Worm (Caenorhabditis elegans): ENCODE data around the gene C31H2.14.

Gene C31H2.14

ce11 chrX:5120807-5121206 is 27.2 kb upstream of the C31H2.14 start:
- TF ChIP-seq lsl-1 (GFP tag; optimal IDR thresholded peaks at IDR 0.05) = no peak
- no peak for TF ChIP-seq cebp-1 (GFP tag; IDR thresholded peaks at IDR 0.05)
- TF ChIP-seq cebp-1 (tag; optimal IDR thresholded peaks at IDR 0.05) = peak; percentile 52

- TF ChIP-seq cebp-1 (GFP tag; IDR thresholded peaks at IDR 0.05) = no peak
- TF ChIP-seq cebp-1 (tag; optimal IDR thresholded peaks at IDR 0.05) = peak; percentile 6
- TF ChIP-seq ztf-6 (GFP tag; IDR thresholded peaks at IDR 0.05) = no peak
- 0 out of 2 replicates have a peak, but pooled peaks have one; percentile 3 for TF ChIP-seq hmg-1.2 (GFP tag; IDR thresholded peaks at IDR 0.05)
Observed at ce11 chrX:5121789-5122188, 26.2 kb upstream of the C31H2.14 start.

- TF ChIP-seq lin-40 (tag; optimal IDR thresholded peaks at IDR 0.05) = peak; percentile 43
- peak; percentile 17 for TF ChIP-seq tbp1 (GFP tag; optimal IDR thresholded peaks at IDR 0.05)
- TF ChIP-seq dox-1 (GFP tag; IDR thresholded peaks at IDR 0.05) = peak; percentile 29; the same call in 1 of the 2 replicates
- peak; percentile 52 for TF ChIP-seq ztf-26 (tag; optimal IDR thresholded peaks at IDR 0.05)
- TF ChIP-seq lag-1 (GFP tag; IDR thresholded peaks at IDR 0.05) = no peak
- TF ChIP-seq nhr-80 (tag; optimal IDR thresholded peaks at IDR 0.05) = peak; percentile 83
Observed at ce11 chrX:5122369-5122768, 25.6 kb upstream of the C31H2.14 start.

- no peak for TF ChIP-seq lag-1 (GFP tag; IDR thresholded peaks at IDR 0.05)
- TF ChIP-seq ztf-22 (GFP tag; optimal IDR thresholded peaks at IDR 0.05) = no peak
- TF ChIP-seq attf-6 (GFP tag; IDR thresholded peaks at IDR 0.05) = 0 out of 2 replicates have a peak, but pooled peaks have one; percentile 9
- TF ChIP-seq nhr-120 (GFP tag; IDR thresholded peaks at IDR 0.05) = no peak
- 0 out of 2 replicates have a peak, but pooled peaks have one; percentile 46 for TF ChIP-seq ekl-4 (GFP tag; IDR thresholded peaks at IDR 0.05)
- no peak for TF ChIP-seq tlf-1 (GFP tag; optimal IDR thresholded peaks at IDR 0.05)
Observed at ce11 chrX:5122791-5123414, 25.1 kb upstream of the C31H2.14 start.

DNA sequence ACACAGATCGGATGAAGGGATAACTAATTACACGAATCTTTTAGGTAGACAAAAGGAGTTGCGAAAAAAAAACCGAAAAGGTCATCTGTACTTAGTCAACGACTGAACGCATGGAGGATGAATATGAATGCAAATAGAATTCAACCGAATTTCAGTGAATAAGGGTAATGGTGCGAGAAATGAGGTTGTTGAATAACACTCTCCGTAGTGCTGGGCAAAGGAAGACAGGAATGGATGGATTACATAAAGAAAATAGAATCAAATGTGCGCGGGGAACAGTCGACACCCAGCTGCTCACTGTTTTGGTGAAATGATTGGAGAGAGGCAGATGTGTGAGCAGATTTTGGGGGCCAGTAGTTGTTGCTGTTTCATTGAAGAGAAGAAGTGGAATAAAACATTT is 23.7 kb upstream of the C31H2.14 start:
- no peak for TF ChIP-seq F55B11.4 (tag; optimal IDR thresholded peaks at IDR 0.05; ENCODE audit: borderline replicate concordance, insufficient read depth)
- TF ChIP-seq akir-1 (GFP tag; optimal IDR thresholded peaks at IDR 0.05) = no peak

DNA sequence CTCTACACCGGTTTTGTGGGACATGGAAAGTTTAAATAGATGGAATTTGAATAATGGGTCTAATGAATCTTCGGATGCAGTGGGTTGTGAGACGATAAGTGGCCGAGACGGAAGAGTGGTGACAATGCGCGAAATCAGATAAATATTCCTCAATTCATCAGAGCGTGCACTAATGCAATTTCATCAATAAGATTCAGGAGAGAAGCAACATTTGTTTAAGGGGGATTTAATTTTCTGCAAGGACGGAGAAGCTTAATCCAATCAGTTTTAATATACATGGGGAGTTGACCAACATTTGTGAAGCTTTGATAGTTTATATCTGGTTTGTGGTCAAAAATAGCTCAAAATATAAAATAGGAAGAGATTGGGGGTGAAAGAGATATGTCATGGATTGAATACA is 18.6 kb upstream of the C31H2.14 start:
- no peak for TF ChIP-seq akir-1 (GFP tag; optimal IDR thresholded peaks at IDR 0.05)
- TF ChIP-seq F33H1.4 (GFP tag; IDR thresholded peaks at IDR 0.05) = no peak
- TF ChIP-seq lir-1 (GFP tag; conservative IDR thresholded peaks at IDR 0.05) = no peak
- no peak for TF ChIP-seq madf-8 (GFP tag; conservative IDR thresholded peaks at IDR 0.05)
- TF ChIP-seq mel-28 (tag; optimal IDR thresholded peaks at IDR 0.05; ENCODE audit: borderline replicate concordance) = no peak
- TF ChIP-seq unc-130 (GFP tag; optimal IDR thresholded peaks at IDR 0.05) = no peak
- TF ChIP-seq ztf-25 (GFP tag; IDR thresholded peaks at IDR 0.05) = no peak
- no peak for TF ChIP-seq chd-7 (tag; optimal IDR thresholded peaks at IDR 0.05)
- no peak for TF ChIP-seq fkh-3 (tag; optimal IDR thresholded peaks at IDR 0.05)
- TF ChIP-seq D2030.7 (GFP tag; IDR thresholded peaks at IDR 0.05) = no peak
- TF ChIP-seq nhr-179 (tag; optimal IDR thresholded peaks at IDR 0.05) = no peak

- no peak for TF ChIP-seq F37B4.10 (GFP tag; IDR thresholded peaks at IDR 0.05)
- no peak for TF ChIP-seq athp-1 (tag; optimal IDR thresholded peaks at IDR 0.05)
- TF ChIP-seq ceh-40 (GFP tag; IDR thresholded peaks at IDR 0.05) = no peak
- TF ChIP-seq sdz-38 (tag; optimal IDR thresholded peaks at IDR 0.05) = no peak
- TF ChIP-seq dpff-1 (tag; optimal IDR thresholded peaks at IDR 0.05) = no peak
- TF ChIP-seq nhr-27 (tag; optimal IDR thresholded peaks at IDR 0.05) = no peak
- TF ChIP-seq atf-7 (tag; optimal IDR thresholded peaks at IDR 0.05) = no peak
- no peak for TF ChIP-seq ceh-91 (GFP tag; IDR thresholded peaks at IDR 0.05)
- TF ChIP-seq ztf-26 (tag; optimal IDR thresholded peaks at IDR 0.05) = no peak
- TF ChIP-seq mcd-1 (GFP tag; IDR thresholded peaks at IDR 0.05) = no peak
- no peak for TF ChIP-seq bed-1 (GFP tag; IDR thresholded peaks at IDR 0.05)
- no peak for TF ChIP-seq cebp-2 (GFP tag; IDR thresholded peaks at IDR 0.05)
- TF ChIP-seq nhr-80 (tag; optimal IDR thresholded peaks at IDR 0.05) = no peak
- TF ChIP-seq unc-62 (GFP tag; optimal IDR thresholded peaks at IDR 0.05) = no peak
Observed at ce11 chrX:5131760-5132159, 16.3 kb upstream of the C31H2.14 start.

Measured in whole organism, young adult.